Fruit fly (Drosophila melanogaster) whole organism, embryonic: ENCODE measurements around the gene klu.

ENCODE experiments used
- Awh ChIP-seq: fragments of 200-800 bp; sonication (Bioruptor generic); IDR thresholded peaks from 2 replicates; pipeline ENCODE4, ENCODE4 v1.3.6; 2022; ENCODE audit warnings: missing biosample characterization, missing genetic modification characterization
- Blimp-1 ChIP-seq: fragments of 200-800 bp; sonication (Bioruptor generic); optimal IDR thresholded peaks from 3 replicates; lab custom pipeline; 2018; ENCODE audit warnings: missing biosample characterization, missing genetic modification characterization, mild to moderate bottlenecking, moderate library complexity, missing genetic modification reagents
- CG10321 ChIP-seq: fragments of 200-800 bp; sonication (Bioruptor generic); IDR thresholded peaks from 2 replicates; pipeline ENCODE4 v1.3.6; 2022; ENCODE audit warnings: missing biosample characterization, missing genetic modification characterization
- CG10366 ChIP-seq: fragments of 200-800 bp; sonication (Bioruptor generic); IDR thresholded peaks from 2 replicates; pipeline ENCODE4 v1.3.6; 2022; ENCODE audit warnings: missing biosample characterization, missing genetic modification characterization
- CG11696 ChIP-seq: fragments of 200-800 bp; sonication (Bioruptor generic); IDR thresholded peaks from 2 replicates; pipeline ENCODE4 v1.3.6; 2022; ENCODE audit warnings: missing biosample characterization, missing genetic modification characterization
- CG12071 ChIP-seq: fragments of 200-800 bp; sonication (Bioruptor generic); optimal IDR thresholded peaks from 3 replicates; lab custom pipeline; 2018; ENCODE audit warnings: missing biosample characterization, mild to moderate bottlenecking, missing genetic modification characterization
- CG12659 ChIP-seq: fragments of 200-800 bp; sonication (Bioruptor generic); optimal IDR thresholded peaks from 3 replicates; lab custom pipeline; 2017; ENCODE audit warnings: mild to moderate bottlenecking, missing biosample characterization, missing genetic modification reagents, missing genetic modification characterization
- CG13287 ChIP-seq: fragments of 200-800 bp; sonication (Bioruptor generic); IDR thresholded peaks from 2 replicates; pipeline ENCODE4 v1.3.6; 2022; ENCODE audit warnings: missing biosample characterization, missing genetic modification characterization; ENCODE audit not compliant: partially characterized antibody
- CG16779 ChIP-seq: fragments of 200-800 bp; sonication (Bioruptor generic); IDR thresholded peaks from 2 replicates; pipeline ENCODE4 v1.3.6; 2022; ENCODE audit warnings: missing biosample characterization, missing genetic modification characterization
- CG17361 ChIP-seq: fragments of 200-800 bp; sonication (Bioruptor generic); IDR thresholded peaks from 3 replicates; pipeline ENCODE4 v1.3.6; 2022; ENCODE audit warnings: missing biosample characterization, missing genetic modification characterization
- CG31388 ChIP-seq: fragments of 200-800 bp; sonication (Bioruptor generic); optimal IDR thresholded peaks from 2 replicates; lab custom pipeline; 2016; ENCODE audit warnings: missing biosample characterization, missing genetic modification characterization
- CG4282 ChIP-seq: fragments of 200-800 bp; sonication (Bioruptor generic); optimal IDR thresholded peaks from 2 replicates; lab custom pipeline; 2016; ENCODE audit warnings: missing biosample characterization, missing genetic modification characterization
- CG6683 ChIP-seq: fragments of 200-800 bp; sonication (Bioruptor generic); optimal IDR thresholded peaks from 2 replicates; lab custom pipeline; 2017; ENCODE audit warnings: missing biosample characterization, mild to moderate bottlenecking, missing genetic modification characterization, missing genetic modification reagents
- CG9609 ChIP-seq: fragments of 200-800 bp; sonication (Bioruptor generic); optimal IDR thresholded peaks from 3 replicates; lab custom pipeline; 2016; ENCODE audit warnings: missing biosample characterization, missing genetic modification characterization
- CG9876 ChIP-seq: fragments of 200-800 bp; sonication (Bioruptor generic); optimal IDR thresholded peaks from 2 replicates; lab custom pipeline; 2016; ENCODE audit warnings: missing biosample characterization, missing genetic modification characterization
- Dll ChIP-seq: fragments of 200-800 bp; sonication (Bioruptor generic); IDR thresholded peaks from 4 replicates; pipeline ENCODE4 v1.3.6; 2022; ENCODE audit warnings: missing biosample characterization, missing genetic modification characterization; ENCODE audit not compliant: partially characterized antibody
- Dref ChIP-seq: fragments of 200-800 bp; sonication (Bioruptor generic); IDR thresholded peaks from 2 replicates; pipeline ENCODE4 v1.3.6; 2022; ENCODE audit warnings: missing biosample characterization, missing genetic modification characterization
- E2f2 ChIP-seq: fragments of 200-800 bp; sonication (Bioruptor generic); IDR thresholded peaks from 2 replicates; pipeline ENCODE4 v1.3.6; 2022; ENCODE audit warnings: missing biosample characterization, missing genetic modification characterization
- Elba2 ChIP-seq: fragments of 200-800 bp; sonication (Bioruptor generic); optimal IDR thresholded peaks from 3 replicates; lab custom pipeline; 2016; ENCODE audit warnings: missing biosample characterization, missing genetic modification characterization
- Hey ChIP-seq: fragments of 200-800 bp; sonication (Bioruptor generic); optimal IDR thresholded peaks from 3 replicates; lab custom pipeline; 2018; ENCODE audit warnings: missing biosample characterization, mild to moderate bottlenecking, missing genetic modification characterization
- Max ChIP-seq: fragments of 200-800 bp; sonication (Bioruptor generic); optimal IDR thresholded peaks from 2 replicates; lab custom pipeline; 2016; ENCODE audit warnings: missing biosample characterization, mild to moderate bottlenecking, missing genetic modification characterization
- Mes4 ChIP-seq: fragments of 200-800 bp; sonication (Bioruptor generic); optimal IDR thresholded peaks from 2 replicates; lab custom pipeline; 2016; ENCODE audit warnings: missing biosample characterization, missing genetic modification characterization
- Nf-YA ChIP-seq: fragments of 200-800 bp; sonication (Bioruptor generic); IDR thresholded peaks from 2 replicates; pipeline ENCODE4 v1.3.6; 2022; ENCODE audit warnings: missing biosample characterization, missing genetic modification characterization
- PHDP ChIP-seq: fragments of 200-800 bp; sonication (Bioruptor generic); optimal IDR thresholded peaks from 3 replicates; lab custom pipeline; 2018; ENCODE audit warnings: missing biosample characterization, mild to moderate bottlenecking, missing genetic modification characterization, moderate library complexity
- Rfx ChIP-seq: fragments of 200-800 bp; sonication (Bioruptor generic); IDR thresholded peaks from 2 replicates; pipeline ENCODE4 v1.3.6; 2022; ENCODE audit warnings: missing biosample characterization, missing genetic modification characterization
- Scr ChIP-seq: fragments of 200-800 bp; sonication (Bioruptor generic); IDR thresholded peaks from 2 replicates; pipeline ENCODE4 v1.3.6; 2022; ENCODE audit warnings: missing biosample characterization, missing genetic modification characterization; ENCODE audit not compliant: partially characterized antibody
- Tbp ChIP-seq: fragments of >200 bp; optimal IDR thresholded peaks from 2 replicates; lab custom pipeline; 2018; ENCODE audit warnings: missing biosample characterization, missing genetic modification characterization
- ab ChIP-seq: fragments of 200-800 bp; sonication (Bioruptor generic); optimal IDR thresholded peaks from 2 replicates; lab custom pipeline; 2016; ENCODE audit warnings: missing biosample characterization, missing genetic modification characterization
- ase ChIP-seq: fragments of 200-800 bp; sonication (Bioruptor generic); IDR thresholded peaks from 3 replicates; pipeline ENCODE4 v1.3.6; 2022; ENCODE audit warnings: missing biosample characterization, missing genetic modification characterization
- az2 ChIP-seq: fragments of 200-800 bp; sonication (Bioruptor generic); optimal IDR thresholded peaks from 3 replicates; lab custom pipeline; 2016; ENCODE audit warnings: missing biosample characterization, missing genetic modification characterization
- bigmax ChIP-seq: fragments of 200-800 bp; sonication (Bioruptor generic); optimal IDR thresholded peaks from 2 replicates; lab custom pipeline; 2018; ENCODE audit warnings: missing biosample characterization, mild to moderate bottlenecking, missing genetic modification characterization
- bsh ChIP-seq, 2 experiments: fragments of 200-800 bp; sonication (Bioruptor generic); optimal IDR thresholded peaks; 2 replicates each; lab custom pipeline; 2017 to 2018; ENCODE audit warnings: mild to moderate bottlenecking in 2 of 2, missing biosample characterization in 2 of 2, missing genetic modification characterization in 2 of 2, moderate library complexity in 1 of 2
- dati ChIP-seq: fragments of 200-800 bp; sonication (Bioruptor generic); IDR thresholded peaks from 2 replicates; pipeline ENCODE4 v1.3.6; 2022; ENCODE audit warnings: missing biosample characterization, missing genetic modification characterization
- disco-r ChIP-seq: fragments of 200-800 bp; sonication (Bioruptor generic); optimal IDR thresholded peaks from 2 replicates; lab custom pipeline; 2016; ENCODE audit warnings: missing biosample characterization, missing genetic modification characterization
- dmrt11E ChIP-seq: fragments of 200-800 bp; sonication (Bioruptor generic); optimal IDR thresholded peaks from 3 replicates; lab custom pipeline; 2018; ENCODE audit warnings: missing biosample characterization, mild to moderate bottlenecking, missing genetic modification characterization, moderate library complexity
- dpn ChIP-seq, 2 experiments: fragments of 200-800 bp; sonication (Bioruptor generic); optimal IDR thresholded peaks; 3 replicates each; lab custom pipeline; 2016; ENCODE audit warnings: missing biosample characterization in 2 of 2, missing genetic modification characterization in 2 of 2
- ems ChIP-seq: fragments of 200-800 bp; sonication (Bioruptor generic); optimal IDR thresholded peaks from 3 replicates; lab custom pipeline; 2016; ENCODE audit warnings: missing biosample characterization, missing genetic modification characterization
- esg ChIP-seq: fragments of 200-800 bp; sonication (Bioruptor generic); conservative IDR thresholded peaks from 2 replicates; pipeline ENCODE4 v1.3.6; 2022; ENCODE audit warnings: missing biosample characterization, missing genetic modification characterization
- eve ChIP-seq, 2 experiments: fragments of >200 bp; optimal IDR thresholded peaks; 2 replicates each; lab custom pipeline; 2017; ENCODE audit warnings: missing biosample characterization in 2 of 2, missing genetic modification characterization in 2 of 2
- fd96Cb ChIP-seq: fragments of 200-800 bp; sonication (Bioruptor generic); optimal IDR thresholded peaks from 2 replicates; lab custom pipeline; 2018; ENCODE audit warnings: missing biosample characterization, mild to moderate bottlenecking, missing genetic modification characterization, moderate library complexity
- ftz-f1 ChIP-seq: fragments of 200-800 bp; sonication (Bioruptor generic); optimal IDR thresholded peaks from 2 replicates; lab custom pipeline; 2016; ENCODE audit warnings: missing biosample characterization, missing genetic modification characterization
- gce ChIP-seq: fragments of 200-800 bp; sonication (Bioruptor generic); IDR thresholded peaks from 3 replicates; pipeline ENCODE4 v1.3.6; 2022; ENCODE audit warnings: missing biosample characterization, missing genetic modification characterization
- inv ChIP-seq: fragments of 200-800 bp; sonication (Bioruptor generic); IDR thresholded peaks from 2 replicates; pipeline ENCODE4 v1.3.6; 2022; ENCODE audit warnings: missing biosample characterization, missing genetic modification characterization; ENCODE audit not compliant: partially characterized antibody
- lmd ChIP-seq: fragments of 200-800 bp; sonication (Bioruptor generic); IDR thresholded peaks from 2 replicates; pipeline ENCODE4 v1.3.6; 2022; ENCODE audit warnings: missing biosample characterization, missing genetic modification characterization
- onecut ChIP-seq: fragments of 200-800 bp; sonication (Bioruptor generic); IDR thresholded peaks from 2 replicates; pipeline ENCODE4 v1.3.6; 2022; ENCODE audit warnings: missing biosample characterization, missing genetic modification characterization
- org-1 ChIP-seq: fragments of 200-800 bp; sonication (Bioruptor generic); optimal IDR thresholded peaks from 2 replicates; lab custom pipeline; 2017; ENCODE audit warnings: missing biosample characterization, missing genetic modification characterization
- sens ChIP-seq: fragments of 200-800 bp; sonication (Bioruptor generic); peaks from one replicate; lab custom pipeline; 2016; ENCODE audit warnings: missing biosample characterization, missing genetic modification characterization
- sob ChIP-seq: fragments of 200-800 bp; sonication (Bioruptor generic); IDR thresholded peaks from 2 replicates; pipeline ENCODE4 v1.3.6; 2022; ENCODE audit warnings: missing biosample characterization, missing genetic modification characterization
- tna ChIP-seq: fragments of 200-800 bp; sonication (Bioruptor generic); IDR thresholded peaks from 2 replicates; pipeline ENCODE4 v1.3.6; 2022; ENCODE audit warnings: missing biosample characterization, missing genetic modification characterization; ENCODE audit not compliant: partially characterized antibody
- tup ChIP-seq: fragments of 200-800 bp; sonication (Bioruptor generic); optimal IDR thresholded peaks from 2 replicates; lab custom pipeline; 2016; ENCODE audit warnings: missing biosample characterization, mild to moderate bottlenecking, missing genetic modification characterization, moderate library complexity
- unpg ChIP-seq: fragments of 200-800 bp; sonication (Bioruptor generic); optimal IDR thresholded peaks from 3 replicates; lab custom pipeline; 2018; ENCODE audit warnings: missing biosample characterization, mild to moderate bottlenecking, missing genetic modification characterization, moderate library complexity

klu gene

DNA sequence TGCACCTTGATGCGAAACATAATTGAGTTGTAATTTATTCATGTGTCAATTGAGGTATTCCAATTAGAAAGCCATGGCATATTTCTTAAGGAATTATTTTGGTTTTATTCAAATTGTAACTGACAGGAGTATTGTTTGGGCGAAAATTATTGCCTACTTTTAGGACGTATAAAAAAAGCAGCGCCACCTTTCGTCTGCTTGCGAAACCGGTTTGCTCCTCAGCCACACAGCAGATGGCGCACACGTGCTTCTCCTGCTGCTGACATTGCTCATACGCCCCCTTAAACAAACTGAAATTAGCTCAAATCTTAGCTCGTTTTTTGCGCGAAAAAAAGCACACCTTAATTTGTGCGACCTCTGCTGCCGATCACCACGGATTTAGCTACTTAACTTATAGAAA is 38.9 kb upstream of the klu start (continued):
- TF ChIP-seq Tbp (no peak), eve (GFP tag; optimal IDR thresholded peaks at IDR 0.05; lab: Kevin White, UChicago) (no peak), CG4282 (GFP tag; lab: Kevin White, UChicago) (peak; percentile 40), CG12071 (GFP tag; lab: Kevin White, UChicago) (peak; percentile 66), E2f2 (GFP tag; lab: Robert Waterston, UW) (peak; percentile 25; the same call in 1 of the 2 replicates), unpg (GFP tag; lab: Kevin White, UChicago) (peak; percentile 66), CG9609 (GFP tag; lab: Kevin White, UChicago) (peak; percentile 76), CG6683 (GFP tag; lab: Kevin White, UChicago) (no peak), tup (GFP tag; lab: Kevin White, UChicago) (no peak), dmrt11E (tag; lab: Kevin White, UChicago) (peak; percentile 59), inv (GFP tag; lab: Robert Waterston, UW) (no peak), Dll (GFP tag; lab: Robert Waterston, UW) (no peak), Hey (peak; percentile 30), Elba2 (peak; percentile 80), dpn (GFP tag; optimal IDR thresholded peaks at IDR 0.05; lab: Kevin White, UChicago) (peak; percentile 79 to 85), Awh (peak; percentile 61; the same call in 1 of the 2 replicates), bigmax (GFP tag; lab: Kevin White, UChicago) (no peak), az2 (GFP tag; lab: Kevin White, UChicago) (peak; percentile 79), sob (GFP tag; lab: Robert Waterston, UW) (peak; percentile 82), gce (peak; percentile 72; the same call in 1 of the 3 replicates), CG9876 (GFP tag; lab: Kevin White, UChicago) (peak; percentile 83), onecut (GFP tag; lab: Robert Waterston, UW) (peak; percentile 86), CG16779 (GFP tag; lab: Robert Waterston, UW) (peak; percentile 77), PHDP (tag; lab: Kevin White, UChicago) (peak; percentile 62), CG10366 (peak; percentile 60), sens (peak; percentile 94), org-1 (peak; percentile 15), Dref (no peak), ab (peak; percentile 11), esg (no peak), bsh (GFP tag; optimal IDR thresholded peaks at IDR 0.05; lab: Kevin White, UChicago) (peak in 1 of 2 experiments; percentile 72), CG31388 (peak; percentile 35), lmd (peak; percentile 84), CG11696 (GFP tag; lab: Robert Waterston, UW) (no peak), disco-r (peak; percentile 65), Nf-YA (GFP tag; lab: Robert Waterston, UW) (peak; percentile 46; the same call in 1 of the 2 replicates), CG13287 (peak; percentile 55; the same call in 1 of the 2 replicates), Max (GFP tag; lab: Kevin White, UChicago) (peak; percentile 24), Rfx (peak; percentile 91), CG12659 (GFP tag; lab: Kevin White, UChicago) (peak; percentile 46), Blimp-1 (peak; percentile 31), CG17361 (peak; percentile 72), Scr (GFP tag; lab: Robert Waterston, UW) (no peak), tna (GFP tag; lab: Robert Waterston, UW) (no peak), dati (peak; percentile 36; the same call in 1 of the 2 replicates), ftz-f1 (peak; percentile 41), CG10321 (GFP tag; lab: Robert Waterston, UW) (no peak), ems (peak; percentile 50), Mes4 (GFP tag; lab: Kevin White, UChicago) (peak; percentile 81), ase (peak; percentile 82; the same call in 2 of the 3 replicates), fd96Cb (tag; lab: Kevin White, UChicago) (peak; percentile 55)
